Fruit fly (Drosophila melanogaster) whole organism, embryonic: ENCODE measurements around the gene Tep1.
A peak's percentile ranks its signal among the peaks of the same experiment; 100 is the strongest.

Source experiments
- Atf-2 ChIP-seq: fragments of 200-800 bp; sonication (Bioruptor generic); optimal IDR thresholded peaks from 2 replicates; lab custom pipeline; 2016; ENCODE audit warnings: missing biosample characterization, missing genetic modification characterization
- BtbVII ChIP-seq: fragments of 200-800 bp; sonication (Bioruptor generic); optimal IDR thresholded peaks from 3 replicates; lab custom pipeline; 2017; ENCODE audit warnings: missing biosample characterization, mild to moderate bottlenecking, missing genetic modification characterization
- CG1024 ChIP-seq: fragments of 200-800 bp; sonication (Bioruptor generic); IDR thresholded peaks from 2 replicates; pipeline ENCODE4 v1.3.6; 2022; ENCODE audit warnings: missing biosample characterization, missing genetic modification characterization
- CG10321 ChIP-seq: fragments of 200-800 bp; sonication (Bioruptor generic); IDR thresholded peaks from 2 replicates; pipeline ENCODE4 v1.3.6; 2022; ENCODE audit warnings: missing biosample characterization, missing genetic modification characterization
- CG10979 ChIP-seq: fragments of 200-800 bp; sonication (Bioruptor generic); optimal IDR thresholded peaks from 2 replicates; lab custom pipeline; 2018; ENCODE audit warnings: missing biosample characterization, mild to moderate bottlenecking, missing genetic modification characterization, moderate library complexity
- CG11456 ChIP-seq: fragments of 200-800 bp; sonication (Bioruptor generic); IDR thresholded peaks from 3 replicates; pipeline ENCODE4 v1.3.6; 2022; ENCODE audit warnings: missing biosample characterization, missing genetic modification characterization
- CG12391 ChIP-seq: fragments of 200-800 bp; sonication (Bioruptor generic); optimal IDR thresholded peaks from 3 replicates; lab custom pipeline; 2018; ENCODE audit warnings: missing biosample characterization, mild to moderate bottlenecking, missing genetic modification characterization, moderate library complexity
- CG13624 ChIP-seq: fragments of 200-800 bp; sonication (Bioruptor generic); optimal IDR thresholded peaks from 2 replicates; lab custom pipeline; 2016; ENCODE audit warnings: missing biosample characterization, missing genetic modification characterization
- CG15601 ChIP-seq: fragments of 200-800 bp; sonication (Bioruptor generic); optimal IDR thresholded peaks from 3 replicates; lab custom pipeline; 2019; ENCODE audit warnings: missing biosample characterization, mild to moderate bottlenecking, missing genetic modification characterization, moderate library complexity
- CG1603 ChIP-seq: fragments of 200-800 bp; sonication (Bioruptor generic); optimal IDR thresholded peaks from 2 replicates; lab custom pipeline; 2019; ENCODE audit warnings: missing biosample characterization, mild to moderate bottlenecking, missing genetic modification characterization, moderate library complexity
- CG18599 ChIP-seq: fragments of 200-800 bp; sonication (Bioruptor generic); optimal IDR thresholded peaks from 3 replicates; lab custom pipeline; 2017; ENCODE audit warnings: missing biosample characterization, missing genetic modification characterization, mild to moderate bottlenecking, moderate library complexity, missing genetic modification reagents
- CG18619 ChIP-seq: fragments of 200-800 bp; sonication (Bioruptor generic); optimal IDR thresholded peaks from 3 replicates; lab custom pipeline; 2017; ENCODE audit warnings: missing biosample characterization, mild to moderate bottlenecking, missing genetic modification characterization
- CG30403 ChIP-seq: fragments of 200-800 bp; sonication (Bioruptor generic); optimal IDR thresholded peaks from 3 replicates; lab custom pipeline; 2016; ENCODE audit warnings: missing biosample characterization, missing genetic modification characterization
- CG32772 ChIP-seq: fragments of 200-800 bp; sonication (Bioruptor generic); IDR thresholded peaks from 2 replicates; pipeline ENCODE4 v1.3.6; 2022; ENCODE audit warnings: missing biosample characterization, missing genetic modification characterization
- CG33213 ChIP-seq: fragments of 200-800 bp; sonication (Bioruptor generic); optimal IDR thresholded peaks from 3 replicates; lab custom pipeline; 2016; ENCODE audit warnings: missing biosample characterization, missing genetic modification characterization
- CG6654 ChIP-seq: fragments of 200-800 bp; sonication (Bioruptor generic); optimal IDR thresholded peaks from 2 replicates; lab custom pipeline; 2017; ENCODE audit warnings: missing biosample characterization, mild to moderate bottlenecking, missing genetic modification characterization
- CG8765 ChIP-seq: fragments of 200-800 bp; sonication (Bioruptor generic); IDR thresholded peaks from 2 replicates; pipeline ENCODE4 v1.3.6; 2022; ENCODE audit warnings: missing biosample characterization, missing genetic modification characterization
- CG9932 ChIP-seq: fragments of 200-800 bp; sonication (Bioruptor generic); IDR thresholded peaks from 2 replicates; pipeline ENCODE4 v1.3.6; 2022; ENCODE audit warnings: missing biosample characterization, missing genetic modification characterization
- CrebB ChIP-seq: fragments of 200-800 bp; sonication (Bioruptor generic); optimal IDR thresholded peaks from 3 replicates; lab custom pipeline; 2018; ENCODE audit warnings: missing biosample characterization, mild to moderate bottlenecking, missing genetic modification characterization
- D ChIP-seq, 2 experiments: fragments of 200-800 bp in 1 of 2; fragments of >200 bp in 1 of 2; sonication (Bioruptor generic) in 1 of 2; optimal IDR thresholded peaks; 2 replicates in 1 of 2; 3 replicates in 1 of 2; lab custom pipeline; 2017; ENCODE audit warnings: mild to moderate bottlenecking in 1 of 2, missing biosample characterization in 1 of 2, missing genetic modification characterization in 1 of 2, missing genetic modification reagents in 1 of 2
- Dref ChIP-seq: fragments of 200-800 bp; sonication (Bioruptor generic); IDR thresholded peaks from 2 replicates; pipeline ENCODE4 v1.3.6; 2022; ENCODE audit warnings: missing biosample characterization, missing genetic modification characterization
- E2f2 ChIP-seq: fragments of 200-800 bp; sonication (Bioruptor generic); IDR thresholded peaks from 2 replicates; pipeline ENCODE4 v1.3.6; 2022; ENCODE audit warnings: missing biosample characterization, missing genetic modification characterization
- Ets97D ChIP-seq: fragments of 200-800 bp; sonication (Bioruptor generic); optimal IDR thresholded peaks from 3 replicates; lab custom pipeline; 2016; ENCODE audit warnings: missing biosample characterization, missing genetic modification characterization
- Fer1 ChIP-seq: fragments of 200-800 bp; sonication (Bioruptor generic); optimal IDR thresholded peaks from 2 replicates; lab custom pipeline; 2017; ENCODE audit warnings: missing biosample characterization, mild to moderate bottlenecking, missing genetic modification characterization
- Fer2 ChIP-seq: fragments of 200-800 bp; sonication (Bioruptor generic); optimal IDR thresholded peaks from 2 replicates; lab custom pipeline; 2018; ENCODE audit warnings: missing biosample characterization, mild to moderate bottlenecking, missing genetic modification characterization, moderate library complexity
- Fer3 ChIP-seq: fragments of 200-800 bp; sonication (Bioruptor generic); optimal IDR thresholded peaks from 2 replicates; lab custom pipeline; 2018; ENCODE audit warnings: missing biosample characterization, mild to moderate bottlenecking, missing genetic modification characterization, moderate library complexity
- H15 ChIP-seq: fragments of 200-800 bp; sonication (Bioruptor generic); IDR thresholded peaks from 3 replicates; pipeline ENCODE4 v1.3.6; 2022; ENCODE audit warnings: missing biosample characterization, missing genetic modification characterization
- Hr51 ChIP-seq, 2 experiments: fragments of 200-800 bp; sonication (Bioruptor generic); optimal IDR thresholded peaks; 2 replicates in 1 of 2; 3 replicates in 1 of 2; lab custom pipeline; 2016 to 2018; ENCODE audit warnings: missing biosample characterization in 2 of 2, missing genetic modification characterization in 2 of 2, mild to moderate bottlenecking in 1 of 2, moderate library complexity in 1 of 2
- Lhr ChIP-seq: fragments of 200-800 bp; sonication (Bioruptor generic); optimal IDR thresholded peaks from 3 replicates; lab custom pipeline; 2017; ENCODE audit warnings: mild to moderate bottlenecking, missing biosample characterization, missing genetic modification reagents, missing genetic modification characterization
- Neu2 ChIP-seq: fragments of 200-800 bp; sonication (Bioruptor generic); optimal IDR thresholded peaks from 3 replicates; lab custom pipeline; 2016; ENCODE audit warnings: missing biosample characterization, missing genetic modification characterization, borderline replicate concordance
- Xbp1 ChIP-seq: fragments of 200-800 bp; sonication (Bioruptor generic); optimal IDR thresholded peaks from 3 replicates; lab custom pipeline; 2016; ENCODE audit warnings: missing biosample characterization, mild to moderate bottlenecking, missing genetic modification characterization
- ab ChIP-seq: fragments of 200-800 bp; sonication (Bioruptor generic); optimal IDR thresholded peaks from 2 replicates; lab custom pipeline; 2016; ENCODE audit warnings: missing biosample characterization, missing genetic modification characterization
- al ChIP-seq: fragments of 200-800 bp; sonication (Bioruptor generic); IDR thresholded peaks from 2 replicates; pipeline ENCODE4 v1.3.6; 2022; ENCODE audit warnings: missing biosample characterization, missing genetic modification characterization
- ash1 ChIP-seq: fragments of 200-800 bp; sonication (Bioruptor generic); optimal IDR thresholded peaks from 2 replicates; lab custom pipeline; 2018; ENCODE audit warnings: missing biosample characterization, mild to moderate bottlenecking, missing genetic modification characterization
- bab2 ChIP-seq: fragments of 200-800 bp; sonication (Bioruptor generic); optimal IDR thresholded peaks from 2 replicates; lab custom pipeline; 2016; ENCODE audit warnings: missing biosample characterization, missing genetic modification characterization
- croc ChIP-seq: fragments of 200-800 bp; sonication (Bioruptor generic); conservative IDR thresholded peaks from 3 replicates; pipeline ENCODE4 v1.3.6; 2022; ENCODE audit warnings: missing biosample characterization, missing genetic modification characterization
- da ChIP-seq: fragments of 200-800 bp; sonication (Bioruptor generic); optimal IDR thresholded peaks from 2 replicates; lab custom pipeline; 2016; ENCODE audit warnings: missing biosample characterization, missing genetic modification characterization
- dimm ChIP-seq: fragments of 200-800 bp; sonication (Bioruptor generic); IDR thresholded peaks from 2 replicates; pipeline ENCODE4 v1.3.6; 2022; ENCODE audit warnings: missing biosample characterization, missing genetic modification characterization
- dmrt99B ChIP-seq: fragments of 200-800 bp; sonication (Bioruptor generic); optimal IDR thresholded peaks from 2 replicates; lab custom pipeline; 2018; ENCODE audit warnings: missing biosample characterization, mild to moderate bottlenecking, missing genetic modification characterization, moderate library complexity
- eyg ChIP-seq: fragments of 200-800 bp; sonication (Bioruptor generic); optimal IDR thresholded peaks from 3 replicates; lab custom pipeline; 2016; ENCODE audit warnings: missing biosample characterization, missing genetic modification characterization
- fd96Cb ChIP-seq: fragments of 200-800 bp; sonication (Bioruptor generic); optimal IDR thresholded peaks from 2 replicates; lab custom pipeline; 2018; ENCODE audit warnings: missing biosample characterization, mild to moderate bottlenecking, missing genetic modification characterization, moderate library complexity
- kay ChIP-seq: fragments of 200-800 bp; sonication (Bioruptor generic); optimal IDR thresholded peaks from 2 replicates; lab custom pipeline; 2016; ENCODE audit warnings: missing biosample characterization, missing genetic modification characterization
- lbe ChIP-seq: fragments of 200-800 bp; sonication (Bioruptor generic); optimal IDR thresholded peaks from 2 replicates; lab custom pipeline; 2016; ENCODE audit warnings: missing biosample characterization, mild to moderate bottlenecking, missing genetic modification characterization
- rib ChIP-seq: fragments of 200-800 bp; sonication (Bioruptor generic); IDR thresholded peaks from 2 replicates; pipeline ENCODE4 v1.3.6; 2022; ENCODE audit warnings: missing biosample characterization, missing genetic modification characterization
- row ChIP-seq: fragments of 200-800 bp; sonication (Bioruptor generic); IDR thresholded peaks from 3 replicates; pipeline ENCODE4 v1.3.6; 2022; ENCODE audit warnings: missing biosample characterization, missing genetic modification characterization
- sisA ChIP-seq: fragments of 200-800 bp; sonication (Bioruptor generic); IDR thresholded peaks from 2 replicates; pipeline ENCODE4 v1.3.6; 2022; ENCODE audit warnings: missing biosample characterization, missing genetic modification characterization
- wdn ChIP-seq: fragments of 200-800 bp; sonication (Bioruptor generic); IDR thresholded peaks from 2 replicates; pipeline ENCODE4 v1.3.6; 2022; ENCODE audit warnings: missing biosample characterization, missing genetic modification characterization
- wor ChIP-seq: fragments of 200-800 bp; sonication (Bioruptor generic); IDR thresholded peaks from 2 replicates; pipeline ENCODE4 v1.3.6; 2022; ENCODE audit warnings: missing biosample characterization, missing genetic modification characterization
- zfh2 ChIP-seq: fragments of 200-800 bp; sonication (Bioruptor generic); optimal IDR thresholded peaks from 2 replicates; lab custom pipeline; 2016; ENCODE audit warnings: missing biosample characterization, missing genetic modification characterization

Tep1 gene

dm6 chr2L:15912901-15913673, 19.5 kb upstream of the Tep1 start (continued):
- TF ChIP-seq H15 (GFP tag; lab: Robert Waterston, UW) (peak; percentile 38; the same call in 1 of the 3 replicates), Fer2 (no peak), E2f2 (no peak; the same call in 1 of the 2 replicates), CG6654 (GFP tag; lab: Kevin White, UChicago) (peak; percentile 68), fd96Cb (tag; lab: Kevin White, UChicago) (peak; percentile 88), CG1603 (peak; percentile 35), lbe (no peak), CG10979 (tag; lab: Kevin White, UChicago) (peak; percentile 88), Fer3 (tag; lab: Kevin White, UChicago) (peak; percentile 51), CrebB (tag; lab: Kevin White, UChicago) (peak; percentile 16), Hr51 (GFP tag; optimal IDR thresholded peaks at IDR 0.05; lab: Kevin White, UChicago) (peak in 1 of 2 experiments; percentile 88), CG12391 (tag; lab: Kevin White, UChicago) (peak; percentile 83), CG13624 (GFP tag; lab: Kevin White, UChicago) (no peak), ab (GFP tag; lab: Kevin White, UChicago) (peak; percentile 37), CG8765 (no peak), rib (GFP tag; lab: Robert Waterston, UW) (peak; percentile 52; the same call in 1 of the 2 replicates), BtbVII (GFP tag; lab: Kevin White, UChicago) (peak; percentile 47), sisA (GFP tag; lab: Robert Waterston, UW) (peak; percentile 50), croc (peak; percentile 48; the same call in 1 of the 3 replicates), ash1 (GFP tag; lab: Kevin White, UChicago) (no peak), Atf-2 (GFP tag; lab: Kevin White, UChicago) (no peak), da (GFP tag; lab: Kevin White, UChicago) (no peak), Ets97D (GFP tag; lab: Kevin White, UChicago) (no peak), Fer1 (GFP tag; lab: Kevin White, UChicago) (peak; percentile 35), eyg (no peak), row (GFP tag; lab: Robert Waterston, UW) (peak; percentile 70), dmrt99B (tag; lab: Kevin White, UChicago) (peak; percentile 86), Neu2 (GFP tag; lab: Kevin White, UChicago) (no peak), CG11456 (peak; percentile 41; the same call in 1 of the 3 replicates), CG18619 (GFP tag; lab: Kevin White, UChicago) (peak; percentile 85), kay (no peak), al (GFP tag; lab: Robert Waterston, UW) (peak; percentile 67), D (optimal IDR thresholded peaks at IDR 0.05; lab: Kevin White, UChicago) (no peak), D (GFP tag; optimal IDR thresholded peaks at IDR 0.05; lab: Kevin White, UChicago) (peak; percentile 83), wor (GFP tag; lab: Robert Waterston, UW) (peak; percentile 51; the same call in 1 of the 2 replicates), wdn (GFP tag; lab: Robert Waterston, UW) (no peak), zfh2 (GFP tag; lab: Kevin White, UChicago) (no peak), Lhr (no peak), CG15601 (tag; lab: Kevin White, UChicago) (peak; percentile 80), bab2 (GFP tag; lab: Kevin White, UChicago) (peak; percentile 12), CG30403 (GFP tag; lab: Kevin White, UChicago) (peak; percentile 80), CG18599 (GFP tag; lab: Kevin White, UChicago) (peak; percentile 20), dimm (no peak), CG1024 (GFP tag; lab: Robert Waterston, UW) (no peak), CG32772 (GFP tag; lab: Robert Waterston, UW) (0 out of 2 replicates have a peak, but pooled peaks have one; percentile 25), CG9932 (GFP tag; lab: Robert Waterston, UW) (peak; percentile 5; the same call in 1 of the 2 replicates), CG10321 (GFP tag; lab: Robert Waterston, UW) (no peak), CG33213 (GFP tag; lab: Kevin White, UChicago) (peak; percentile 2), Xbp1 (GFP tag; lab: Kevin White, UChicago) (peak; percentile 67), Dref (GFP tag; lab: Robert Waterston, UW) (no peak)
